Fruit fly (Drosophila melanogaster) whole organism, embryonic: ENCODE results near the gene CG18258.
A peak's percentile ranks its signal among the peaks of the same experiment; 100 is the strongest.

Experiments used
- ATbp ChIP-seq: fragments of 200-800 bp; sonication (Bioruptor generic); optimal IDR thresholded peaks from 2 replicates; lab custom pipeline; 2017; ENCODE audit warnings: missing biosample characterization, mild to moderate bottlenecking, missing genetic modification characterization, missing genetic modification reagents
- B-H1 ChIP-seq: fragments of 200-800 bp; sonication (Bioruptor generic); IDR thresholded peaks from 3 replicates; pipeline ENCODE4 v1.3.6; 2022; ENCODE audit warnings: missing biosample characterization, missing genetic modification characterization
- CG10267 ChIP-seq: fragments of 200-800 bp; sonication (Bioruptor generic); optimal IDR thresholded peaks from 2 replicates; lab custom pipeline; 2018; ENCODE audit warnings: missing biosample characterization, mild to moderate bottlenecking, missing genetic modification characterization, moderate library complexity
- CG11093 ChIP-seq: fragments of 200-800 bp; sonication (Bioruptor generic); IDR thresholded peaks from 3 replicates; pipeline ENCODE4 v1.3.6; 2022; ENCODE audit warnings: missing biosample characterization, missing genetic modification characterization
- CG12391 ChIP-seq: fragments of 200-800 bp; sonication (Bioruptor generic); optimal IDR thresholded peaks from 3 replicates; lab custom pipeline; 2018; ENCODE audit warnings: missing biosample characterization, mild to moderate bottlenecking, missing genetic modification characterization, moderate library complexity
- CG1602 ChIP-seq: fragments of 200-800 bp; sonication (Bioruptor generic); optimal IDR thresholded peaks from 3 replicates; lab custom pipeline; 2016; ENCODE audit warnings: missing biosample characterization, missing genetic modification characterization
- CG17328 ChIP-seq: fragments of 200-800 bp; sonication (Bioruptor generic); IDR thresholded peaks from 2 replicates; pipeline ENCODE4 v1.3.6; 2022; ENCODE audit warnings: missing biosample characterization, missing genetic modification characterization
- CG17359 ChIP-seq: fragments of 200-800 bp; sonication (Bioruptor generic); optimal IDR thresholded peaks from 3 replicates; lab custom pipeline; 2018; ENCODE audit warnings: missing biosample characterization, mild to moderate bottlenecking, missing genetic modification characterization, moderate library complexity
- CG18476 ChIP-seq: fragments of 200-800 bp; sonication (Bioruptor generic); optimal IDR thresholded peaks from 2 replicates; lab custom pipeline; 2016; ENCODE audit warnings: missing biosample characterization, mild to moderate bottlenecking, missing genetic modification characterization
- CG2678 ChIP-seq: fragments of 200-800 bp; sonication (Bioruptor generic); optimal IDR thresholded peaks from 3 replicates; lab custom pipeline; 2019; ENCODE audit warnings: missing biosample characterization, mild to moderate bottlenecking, missing genetic modification characterization, moderate library complexity
- CG2712 ChIP-seq: fragments of 200-800 bp; optimal IDR thresholded peaks from 3 replicates; lab custom pipeline; 2019; ENCODE audit warnings: missing biosample characterization, mild to moderate bottlenecking, missing genetic modification characterization, moderate library complexity
- CG31441 ChIP-seq: fragments of 200-800 bp; sonication (Bioruptor generic); IDR thresholded peaks from 2 replicates; pipeline ENCODE4 v1.3.6; 2022; ENCODE audit warnings: missing biosample characterization, missing genetic modification characterization
- CG3163 ChIP-seq: fragments of 200-800 bp; sonication (Bioruptor generic); optimal IDR thresholded peaks from 3 replicates; lab custom pipeline; 2016; ENCODE audit warnings: missing biosample characterization, missing genetic modification characterization
- CG4707 ChIP-seq: fragments of 200-800 bp; sonication (Bioruptor generic); optimal IDR thresholded peaks from 2 replicates; lab custom pipeline; 2018; ENCODE audit warnings: missing biosample characterization, mild to moderate bottlenecking, missing genetic modification characterization, moderate library complexity
- CG4820 ChIP-seq: fragments of 200-800 bp; sonication (Bioruptor generic); optimal IDR thresholded peaks from 3 replicates; lab custom pipeline; 2016; ENCODE audit warnings: missing biosample characterization, missing genetic modification characterization
- CG6175 ChIP-seq: fragments of 200-800 bp; sonication (Bioruptor generic); IDR thresholded peaks from 3 replicates; pipeline ENCODE4 v1.3.6; 2022; ENCODE audit warnings: missing biosample characterization, missing genetic modification characterization
- CG6813 ChIP-seq: fragments of 200-800 bp; sonication (Bioruptor generic); optimal IDR thresholded peaks from 2 replicates; lab custom pipeline; 2017; ENCODE audit warnings: missing biosample characterization, missing genetic modification characterization, mild to moderate bottlenecking, moderate library complexity, missing genetic modification reagents
- D19A ChIP-seq: fragments of 200-800 bp; optimal IDR thresholded peaks from 3 replicates; lab custom pipeline; 2019; ENCODE audit warnings: missing biosample characterization, mild to moderate bottlenecking, missing genetic modification characterization, moderate library complexity
- Drgx ChIP-seq: fragments of 200-800 bp; sonication (Bioruptor generic); IDR thresholded peaks from 2 replicates; pipeline ENCODE4 v1.3.6; 2022; ENCODE audit warnings: missing biosample characterization, missing genetic modification characterization
- E2f1 ChIP-seq: fragments of 200-800 bp; sonication (Bioruptor generic); IDR thresholded peaks from 2 replicates; pipeline ENCODE4 v1.3.6; 2022; ENCODE audit warnings: missing biosample characterization, missing genetic modification characterization
- Eip74EF ChIP-seq, 2 experiments: fragments of 200-800 bp in 1 of 2; fragments of >200 bp in 1 of 2; sonication (Bioruptor generic) in 1 of 2; optimal IDR thresholded peaks; 2 replicates each; lab custom pipeline; 2017 to 2019; ENCODE audit warnings: missing biosample characterization in 2 of 2, missing genetic modification characterization in 2 of 2, mild to moderate bottlenecking in 1 of 2, moderate library complexity in 1 of 2
- HLH3B ChIP-seq: fragments of 200-800 bp; sonication (Bioruptor generic); IDR thresholded peaks from 2 replicates; pipeline ENCODE4 v1.3.6; 2022; ENCODE audit warnings: missing biosample characterization, missing genetic modification characterization
- Hr78 ChIP-seq, 2 experiments: fragments of 200-800 bp in 1 of 2; fragments of >200 bp in 1 of 2; sonication (Bioruptor generic) in 1 of 2; optimal IDR thresholded peaks; 2 replicates each; lab custom pipeline; 2017 to 2019; ENCODE audit warnings: missing biosample characterization in 2 of 2, missing genetic modification characterization in 2 of 2, mild to moderate bottlenecking in 1 of 2, moderate library complexity in 1 of 2
- Kr ChIP-seq: fragments of 200-800 bp; sonication (Bioruptor generic); optimal IDR thresholded peaks from 2 replicates; lab custom pipeline; 2017; ENCODE audit warnings: missing biosample characterization, mild to moderate bottlenecking, missing genetic modification characterization
- Lim3 ChIP-seq: fragments of 200-800 bp; sonication (Bioruptor generic); IDR thresholded peaks from 2 replicates; pipeline ENCODE4 v1.3.6; 2022; ENCODE audit warnings: missing biosample characterization, missing genetic modification characterization
- MBD-R2 ChIP-seq: fragments of 200-800 bp; sonication (Bioruptor generic); IDR thresholded peaks from 2 replicates; pipeline ENCODE4 v1.3.6; 2022; ENCODE audit warnings: missing biosample characterization, missing genetic modification characterization
- Max ChIP-seq: fragments of 200-800 bp; sonication (Bioruptor generic); optimal IDR thresholded peaks from 2 replicates; lab custom pipeline; 2016; ENCODE audit warnings: missing biosample characterization, mild to moderate bottlenecking, missing genetic modification characterization
- Ravus ChIP-seq: fragments of 200-800 bp; sonication (Bioruptor generic); IDR thresholded peaks from 2 replicates; pipeline ENCODE4 v1.3.6; 2022; ENCODE audit warnings: missing biosample characterization, missing genetic modification characterization
- Rx ChIP-seq: fragments of 200-800 bp; sonication (Bioruptor generic); IDR thresholded peaks from 2 replicates; pipeline ENCODE4 v1.3.6; 2022; ENCODE audit warnings: missing biosample characterization, missing genetic modification characterization
- Spps ChIP-seq: fragments of 200-800 bp; sonication (Bioruptor generic); optimal IDR thresholded peaks from 2 replicates; lab custom pipeline; 2018; ENCODE audit warnings: missing biosample characterization, mild to moderate bottlenecking, missing genetic modification characterization
- TFAM ChIP-seq: fragments of 200-800 bp; sonication (Bioruptor generic); optimal IDR thresholded peaks from 2 replicates; lab custom pipeline; 2017; ENCODE audit warnings: missing biosample characterization, missing genetic modification characterization, inconsistent platforms
- Tbp ChIP-seq: fragments of >200 bp; optimal IDR thresholded peaks from 2 replicates; lab custom pipeline; 2018; ENCODE audit warnings: missing biosample characterization, missing genetic modification characterization
- bsh ChIP-seq, 2 experiments: fragments of 200-800 bp; sonication (Bioruptor generic); optimal IDR thresholded peaks; 2 replicates each; lab custom pipeline; 2017 to 2018; ENCODE audit warnings: mild to moderate bottlenecking in 2 of 2, missing biosample characterization in 2 of 2, missing genetic modification characterization in 2 of 2, moderate library complexity in 1 of 2
- chinmo ChIP-seq: fragments of 200-800 bp; sonication (Bioruptor generic); IDR thresholded peaks from 4 replicates; pipeline ENCODE4 v1.3.6; 2022; ENCODE audit warnings: missing biosample characterization, missing genetic modification characterization; ENCODE audit not compliant: partially characterized antibody
- da ChIP-seq: fragments of 200-800 bp; sonication (Bioruptor generic); optimal IDR thresholded peaks from 2 replicates; lab custom pipeline; 2016; ENCODE audit warnings: missing biosample characterization, missing genetic modification characterization
- dimm ChIP-seq: fragments of 200-800 bp; sonication (Bioruptor generic); IDR thresholded peaks from 2 replicates; pipeline ENCODE4 v1.3.6; 2022; ENCODE audit warnings: missing biosample characterization, missing genetic modification characterization
- dmrt99B ChIP-seq: fragments of 200-800 bp; sonication (Bioruptor generic); optimal IDR thresholded peaks from 2 replicates; lab custom pipeline; 2018; ENCODE audit warnings: missing biosample characterization, mild to moderate bottlenecking, missing genetic modification characterization, moderate library complexity
- dysf ChIP-seq: fragments of 200-800 bp; sonication (Bioruptor generic); IDR thresholded peaks from 3 replicates; pipeline ENCODE4 v1.3.6; 2022; ENCODE audit warnings: missing biosample characterization, missing genetic modification characterization
- gro ChIP-seq: fragments of 200-800 bp; sonication (Bioruptor generic); optimal IDR thresholded peaks from 2 replicates; lab custom pipeline; 2016; ENCODE audit warnings: missing biosample characterization, missing genetic modification characterization
- ind ChIP-seq: fragments of 200-800 bp; sonication (Bioruptor generic); optimal IDR thresholded peaks from 3 replicates; lab custom pipeline; 2016; ENCODE audit warnings: missing biosample characterization, missing genetic modification characterization
- lab ChIP-seq: fragments of 200-800 bp; sonication (Bioruptor generic); optimal IDR thresholded peaks from 3 replicates; lab custom pipeline; 2017; ENCODE audit warnings: missing biosample characterization, missing genetic modification characterization, mild to moderate bottlenecking, moderate library complexity, missing genetic modification reagents
- lmd ChIP-seq: fragments of 200-800 bp; sonication (Bioruptor generic); IDR thresholded peaks from 2 replicates; pipeline ENCODE4 v1.3.6; 2022; ENCODE audit warnings: missing biosample characterization, missing genetic modification characterization
- nmo ChIP-seq: fragments of 200-800 bp; sonication (Bioruptor generic); optimal IDR thresholded peaks from 2 replicates; lab custom pipeline; 2018; ENCODE audit warnings: missing biosample characterization, mild to moderate bottlenecking, missing genetic modification characterization, moderate library complexity
- phol ChIP-seq: fragments of 200-800 bp; sonication (Bioruptor generic); optimal IDR thresholded peaks from 3 replicates; lab custom pipeline; 2018; ENCODE audit warnings: missing biosample characterization, mild to moderate bottlenecking, missing genetic modification characterization, moderate library complexity
- ro ChIP-seq: fragments of 200-800 bp; sonication (Bioruptor generic); IDR thresholded peaks from 2 replicates; pipeline ENCODE4 v1.3.6; 2022; ENCODE audit warnings: missing biosample characterization, missing genetic modification characterization
- slou ChIP-seq: fragments of 200-800 bp; sonication (Bioruptor generic); optimal IDR thresholded peaks from 3 replicates; lab custom pipeline; 2016; ENCODE audit warnings: missing biosample characterization, missing genetic modification characterization
- slp2 ChIP-seq: fragments of 200-800 bp; sonication (Bioruptor generic); optimal IDR thresholded peaks from 2 replicates; lab custom pipeline; 2016; ENCODE audit warnings: missing biosample characterization, missing genetic modification characterization
- ssp ChIP-seq: fragments of 200-800 bp; sonication (Bioruptor generic); IDR thresholded peaks from 2 replicates; pipeline ENCODE4 v1.3.6; 2022; ENCODE audit warnings: missing biosample characterization, missing genetic modification characterization
- tup ChIP-seq: fragments of 200-800 bp; sonication (Bioruptor generic); optimal IDR thresholded peaks from 2 replicates; lab custom pipeline; 2016; ENCODE audit warnings: missing biosample characterization, mild to moderate bottlenecking, missing genetic modification characterization, moderate library complexity
- usp ChIP-seq: fragments of >200 bp; optimal IDR thresholded peaks from 2 replicates; lab custom pipeline; 2017; ENCODE audit warnings: missing biosample characterization, missing genetic modification characterization
- zfh1 ChIP-seq: fragments of 200-800 bp; sonication (Bioruptor generic); IDR thresholded peaks from 3 replicates; pipeline ENCODE4 v1.3.6; 2022; ENCODE audit warnings: missing biosample characterization, missing genetic modification characterization

Gene CG18258

DNA sequence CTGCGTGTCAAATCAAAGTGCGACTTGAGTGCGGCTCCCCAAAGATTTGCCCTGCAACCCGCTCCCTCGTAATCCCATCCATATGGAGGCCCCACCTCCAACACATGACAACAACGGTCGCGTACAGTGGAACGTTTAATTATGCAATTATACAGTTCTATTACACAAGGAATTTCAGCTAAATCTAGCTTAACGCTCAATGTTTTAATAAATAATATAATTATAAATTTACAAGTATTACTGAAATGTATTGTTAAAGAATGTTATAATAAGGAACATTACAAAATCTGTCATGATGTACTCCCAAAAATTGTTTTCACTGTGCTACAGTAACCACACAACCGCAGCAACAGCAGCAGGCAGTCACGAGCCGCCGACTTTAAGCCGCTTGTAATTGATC, 38.0 kb upstream of the CG18258 start (continued):
- TF ChIP-seq CG17328 (GFP tag; lab: Robert Waterston, UW) (no peak), Max (GFP tag; lab: Kevin White, UChicago) (no peak), slou (GFP tag; lab: Kevin White, UChicago) (no peak), HLH3B (GFP tag; lab: Robert Waterston, UW) (0 out of 2 replicates have a peak, but pooled peaks have one; percentile 11), CG2678 (tag; lab: Kevin White, UChicago) (peak; percentile 35), tup (GFP tag; lab: Kevin White, UChicago) (no peak), da (no peak), CG4707 (GFP tag; lab: Kevin White, UChicago) (no peak), zfh1 (GFP tag; lab: Robert Waterston, UW) (peak; percentile 54; the same call in 1 of the 3 replicates), CG1602 (GFP tag; lab: Kevin White, UChicago) (no peak), CG12391 (tag; lab: Kevin White, UChicago) (peak; percentile 21), ATbp (GFP tag; lab: Kevin White, UChicago) (peak; percentile 12), slp2 (GFP tag; lab: Kevin White, UChicago) (no peak), TFAM (GFP tag; lab: Kevin White, UChicago) (no peak), CG6813 (GFP tag; lab: Kevin White, UChicago) (no peak), CG6175 (GFP tag; lab: Robert Waterston, UW) (no peak), Rx (GFP tag; lab: Robert Waterston, UW) (peak; percentile 46; the same call in 1 of the 2 replicates), MBD-R2 (GFP tag; lab: Robert Waterston, UW) (no peak), Drgx (GFP tag; lab: Robert Waterston, UW) (peak; percentile 55), bsh (GFP tag; optimal IDR thresholded peaks at IDR 0.05; lab: Kevin White, UChicago) (peak in 1 of 2 experiments; percentile 40), CG18476 (GFP tag; lab: Kevin White, UChicago) (no peak), CG2712 (tag; lab: Kevin White, UChicago) (peak; percentile 58), CG10267 (tag; lab: Kevin White, UChicago) (peak; percentile 18), CG4820 (GFP tag; lab: Kevin White, UChicago) (no peak), lmd (GFP tag; lab: Robert Waterston, UW) (peak; percentile 17; the same call in 1 of the 2 replicates), CG31441 (peak; percentile 40; the same call in 1 of the 2 replicates), ssp (GFP tag; lab: Robert Waterston, UW) (0 out of 2 replicates have a peak, but pooled peaks have one; percentile 16), CG11093 (no peak), chinmo (no peak), lab (peak; percentile 11), Eip74EF (GFP tag; optimal IDR thresholded peaks at IDR 0.05; lab: Kevin White, UChicago) (no peak), dysf (GFP tag; lab: Robert Waterston, UW) (peak; percentile 34; the same call in 1 of the 3 replicates), dimm (GFP tag; lab: Robert Waterston, UW) (no peak), Lim3 (GFP tag; lab: Robert Waterston, UW) (no peak), Tbp (GFP tag; lab: Kevin White, UChicago) (no peak), ro (GFP tag; lab: Robert Waterston, UW) (no peak), ind (GFP tag; lab: Kevin White, UChicago) (peak; percentile 1), Hr78 (GFP tag; optimal IDR thresholded peaks at IDR 0.05; lab: Kevin White, UChicago) (peak in 1 of 2 experiments; percentile 5), E2f1 (0 out of 2 replicates have a peak, but pooled peaks have one; percentile 14), B-H1 (GFP tag; lab: Robert Waterston, UW) (no peak), Ravus (no peak), CG3163 (GFP tag; lab: Kevin White, UChicago) (no peak), gro (no peak), Kr (no peak), dmrt99B (tag; lab: Kevin White, UChicago) (peak; percentile 43), Spps (tag; lab: Kevin White, UChicago) (no peak), CG17359 (tag; lab: Kevin White, UChicago) (peak; percentile 61), phol (peak; percentile 36), D19A (tag; lab: Kevin White, UChicago) (peak; percentile 42), nmo (GFP tag; lab: Kevin White, UChicago) (peak; percentile 32), usp (GFP tag; lab: Kevin White, UChicago) (no peak)
